Fruit fly (Drosophila melanogaster): Measurements from ENCODE around the gene CG31524.

- TF ChIP-seq pan (optimal IDR thresholded peaks at IDR 0.05) (no peak), jim (GFP tag; optimal IDR thresholded peaks at IDR 0.05) (no peak), lola (GFP tag; optimal IDR thresholded peaks at IDR 0.05) (no peak), Abd-B (GFP tag; optimal IDR thresholded peaks at IDR 0.05) (no peak), psq (GFP tag; optimal IDR thresholded peaks at IDR 0.05) (no peak), h (GFP tag; optimal IDR thresholded peaks at IDR 0.05) (no peak), Sp1 (GFP tag; optimal IDR thresholded peaks at IDR 0.05) (no peak), foxo (GFP tag; optimal IDR thresholded peaks at IDR 0.05) (no peak), Hr78 (GFP tag; optimal IDR thresholded peaks at IDR 0.05) (no peak), HLH106 (tag; optimal IDR thresholded peaks at IDR 0.05) (no peak), dl (GFP tag; optimal IDR thresholded peaks at IDR 0.05; ENCODE audit: insufficient read depth in 1 of 2, partially characterized antibody in 2 of 2) (no peak), usp (GFP tag; optimal IDR thresholded peaks at IDR 0.05) (no peak)
Observed at dm6 chr3R:30503406-30503805, 10.7 kb downstream of the CG31524 start, which contains the start of gene CG31371.

Data from whole organism, wandering third instar larva.